Worm (Caenorhabditis elegans): ENCODE data around the gene rif-1.1.

Gene rif-1.1

ce11 chrIV:17450443-17450842, 10.6 kb downstream of the rif-1.1 start, which contains the start of gene F11E6.8:
Gene F11E6.8, minus strand, starts transcription at chrIV:17450543.
- TF ChIP-seq hlh-15 (tag; optimal IDR thresholded peaks at IDR 0.05) (no peak), sdc-2 (tag; optimal IDR thresholded peaks at IDR 0.05) (no peak), ceh-2 (tag; optimal IDR thresholded peaks at IDR 0.05) (no peak), eyg-1 (tag; optimal IDR thresholded peaks at IDR 0.05) (no peak), ceh-30 (tag; optimal IDR thresholded peaks at IDR 0.05) (no peak), ceh-6 (GFP tag; optimal IDR thresholded peaks at IDR 0.05) (no peak)

- no peak for TF ChIP-seq ref-2 (tag; optimal IDR thresholded peaks at IDR 0.05)
- TF ChIP-seq ahr-1 (tag; optimal IDR thresholded peaks at IDR 0.05): no peak
- TF ChIP-seq ceh-31 (tag; optimal IDR thresholded peaks at IDR 0.05): no peak
- TF ChIP-seq Y22D7AL.16 (tag; optimal IDR thresholded peaks at IDR 0.05): no peak
- TF ChIP-seq rnt-1 (tag; optimal IDR thresholded peaks at IDR 0.05): no peak
- no peak for TF ChIP-seq ceh-6 (GFP tag; optimal IDR thresholded peaks at IDR 0.05)
- TF ChIP-seq ets-4 (tag; optimal IDR thresholded peaks at IDR 0.05): no peak
- TF ChIP-seq eyg-1 (tag; optimal IDR thresholded peaks at IDR 0.05): no peak
- TF ChIP-seq hlh-8 (tag; optimal IDR thresholded peaks at IDR 0.05): no peak
- TF ChIP-seq unc-3 (GFP tag; conservative IDR thresholded peaks at IDR 0.05): no peak
- TF ChIP-seq unc-3 (tag; optimal IDR thresholded peaks at IDR 0.05): no peak
- no peak for TF ChIP-seq unc-42 (tag; optimal IDR thresholded peaks at IDR 0.05)
- no peak for TF ChIP-seq ceh-22 (tag; optimal IDR thresholded peaks at IDR 0.05)
- TF ChIP-seq hlh-15 (tag; optimal IDR thresholded peaks at IDR 0.05): no peak
- no peak for TF ChIP-seq ztf-16 (tag; optimal IDR thresholded peaks at IDR 0.05)
- TF ChIP-seq elt-2 (tag; optimal IDR thresholded peaks at IDR 0.05): no peak
- no peak for TF ChIP-seq ceh-2 (tag; optimal IDR thresholded peaks at IDR 0.05)
- no peak for TF ChIP-seq unc-86 (tag; optimal IDR thresholded peaks at IDR 0.05)
- no peak for TF ChIP-seq fkh-6 (tag; optimal IDR thresholded peaks at IDR 0.05)
- no peak for TF ChIP-seq mec-3 (tag; optimal IDR thresholded peaks at IDR 0.05; ENCODE audit: borderline replicate concordance)
Measured at ce11 chrIV:17448319-17448718, 12.8 kb downstream of the rif-1.1 start.

ce11 chrIV:17442503-17442902, 18.6 kb downstream of the rif-1.1 start, which contains the start of gene F11E6.11:
Gene F11E6.11, plus strand, starts transcription at chrIV:17442827.
- no peak for TF ChIP-seq ets-4 (tag; optimal IDR thresholded peaks at IDR 0.05)
- no peak for TF ChIP-seq elt-4 (tag; optimal IDR thresholded peaks at IDR 0.05)
- TF ChIP-seq tbx-7 (tag; optimal IDR thresholded peaks at IDR 0.05): no peak
- TF ChIP-seq C38D4.7 (GFP tag; optimal IDR thresholded peaks at IDR 0.05): no peak
- no peak for TF ChIP-seq pros-1 (tag; optimal IDR thresholded peaks at IDR 0.05)
- no peak for TF ChIP-seq sdc-2 (tag; optimal IDR thresholded peaks at IDR 0.05)
- TF ChIP-seq odd-2 (tag; optimal IDR thresholded peaks at IDR 0.05): no peak
- TF ChIP-seq hlh-8 (tag; optimal IDR thresholded peaks at IDR 0.05): no peak
- TF ChIP-seq hlh-6 (tag; optimal IDR thresholded peaks at IDR 0.05): no peak
- TF ChIP-seq ceh-24 (tag; optimal IDR thresholded peaks at IDR 0.05): no peak

ce11 chrIV:17441260-17441659, 19.8 kb downstream of the rif-1.1 start:
- TF ChIP-seq rnt-1 (tag; optimal IDR thresholded peaks at IDR 0.05) (no peak), elt-4 (tag; optimal IDR thresholded peaks at IDR 0.05) (no peak), nhr-232 (tag; optimal IDR thresholded peaks at IDR 0.05) (no peak), ama-1 (optimal IDR thresholded peaks at IDR 0.05) (no peak), nfya-1 (tag; optimal IDR thresholded peaks at IDR 0.05) (no peak), pag-3 (tag; optimal IDR thresholded peaks at IDR 0.05; ENCODE audit: borderline replicate concordance) (no peak), ceh-22 (tag; optimal IDR thresholded peaks at IDR 0.05) (no peak), K09A11.1 (tag; optimal IDR thresholded peaks at IDR 0.05; ENCODE audit: insufficient read depth) (no peak), zip-5 (tag; optimal IDR thresholded peaks at IDR 0.05) (no peak), hlh-6 (tag; optimal IDR thresholded peaks at IDR 0.05) (no peak), unc-86 (tag; optimal IDR thresholded peaks at IDR 0.05) (no peak), dmd-4 (tag; optimal IDR thresholded peaks at IDR 0.05; ENCODE audit: borderline replicate concordance) (no peak), che-1 (tag; optimal IDR thresholded peaks at IDR 0.05) (no peak), pqm-1 (tag; optimal IDR thresholded peaks at IDR 0.05) (no peak)
